Worm (Caenorhabditis elegans) whole organism, L4 larva: ENCODE data around the gene F56A8.9.
A peak's percentile ranks its signal among the peaks of the same experiment; 100 is the strongest.

ENCODE experiments used
- F37D6.2 ChIP-seq: sonication (generic microtip); optimal IDR thresholded peaks from 2 replicates; lab custom pipeline; 2016; ENCODE audit warnings: mild to moderate bottlenecking, missing genetic modification characterization, missing compliant biosample characterization
- F44E2.7 ChIP-seq: fragments of 200-800 bp; sonication (Bioruptor generic); IDR thresholded peaks from 2 replicates; pipeline ENCODE4 v2.1.2; 2022; ENCODE audit warnings: missing genetic modification characterization, missing compliant biosample characterization
- F49E8.2 ChIP-seq: sonication (generic microtip); optimal IDR thresholded peaks from 2 replicates; lab custom pipeline; 2016; ENCODE audit warnings: missing compliant biosample characterization, mild to moderate bottlenecking, missing genetic modification characterization, borderline replicate concordance
- T20F7.1 ChIP-seq: fragments of 200-800 bp; sonication (Bioruptor generic); optimal IDR thresholded peaks from 2 replicates; lab custom pipeline; 2018; ENCODE audit warnings: mild to moderate bottlenecking, missing genetic modification characterization, missing compliant biosample characterization
- T26A8.4 ChIP-seq: fragments of 200-800 bp; sonication (Bioruptor generic); IDR thresholded peaks from 2 replicates; pipeline ENCODE4 v1.3.6; 2022; ENCODE audit warnings: missing genetic modification characterization, missing compliant biosample characterization
- Y105C5A.15 ChIP-seq: fragments of 200-800 bp; sonication (Bioruptor generic); IDR thresholded peaks from 2 replicates; pipeline ENCODE4 v1.3.6; 2022; ENCODE audit warnings: missing genetic modification characterization, missing compliant biosample characterization
- Y48G9A.11 ChIP-seq: fragments of 200-800 bp; sonication (Bioruptor generic); IDR thresholded peaks from 2 replicates; pipeline ENCODE4 v1.3.6; 2022; ENCODE audit warnings: missing genetic modification reagents, missing genetic modification characterization, missing compliant biosample characterization
- Y75B8A.6 ChIP-seq: fragments of 200-800 bp; sonication (Bioruptor generic); IDR thresholded peaks from 2 replicates; pipeline ENCODE4 v1.3.6; 2022; ENCODE audit warnings: missing genetic modification reagents, missing genetic modification characterization, missing compliant biosample characterization
- ZK546.5 ChIP-seq, 2 experiments: sonication (generic microtip); optimal IDR thresholded peaks; 2 replicates each; lab custom pipeline; 2017; ENCODE audit warnings: missing biosample characterization in 2 of 2, missing genetic modification characterization in 2 of 2
- ama-1 ChIP-seq: fragments of 150-350 bp; optimal IDR thresholded peaks from 2 replicates; lab custom pipeline; 2014; ENCODE audit warnings: inconsistent platforms, mixed read lengths
- ceh-62 ChIP-seq: sonication (generic microtip); optimal IDR thresholded peaks from 2 replicates; lab custom pipeline; 2017; ENCODE audit warnings: missing biosample characterization, missing genetic modification characterization
- ceh-82 ChIP-seq: sonication (generic microtip); optimal IDR thresholded peaks from 2 replicates; lab custom pipeline; 2017; ENCODE audit warnings: missing biosample characterization, missing genetic modification characterization
- ces-1 ChIP-seq: fragments of 150-350 bp; sonication (generic microtip); optimal IDR thresholded peaks from 4 replicates; lab custom pipeline; 2014; ENCODE audit warnings: missing biosample characterization, missing genetic modification reagents, missing genetic modification characterization
- ctbp-1 ChIP-seq: fragments of 200-800 bp; sonication (Bioruptor generic); IDR thresholded peaks from 2 replicates; pipeline ENCODE4 v1.3.6; 2022; ENCODE audit warnings: missing genetic modification reagents, missing genetic modification characterization, missing compliant biosample characterization
- daf-12 ChIP-seq: fragments of 150-350 bp; optimal IDR thresholded peaks from 2 replicates; lab custom pipeline; 2014; ENCODE audit warnings: missing biosample characterization, missing genetic modification reagents, missing genetic modification characterization
- daf-16 ChIP-seq, 3 experiments: sonication (generic microtip); optimal IDR thresholded peaks; 2 replicates each; lab custom pipeline; 2016 to 2017; ENCODE audit warnings: missing genetic modification characterization in 3 of 3, missing genetic modification reagents in 3 of 3, mild to moderate bottlenecking in 2 of 3, missing compliant biosample characterization in 2 of 3, missing biosample characterization in 1 of 3, moderate library complexity in 1 of 3
- dpl-1 ChIP-seq: fragments of 150-350 bp; optimal IDR thresholded peaks from 2 replicates; lab custom pipeline; 2014; ENCODE audit warnings: missing biosample characterization, missing genetic modification reagents, missing genetic modification characterization
- dve-1 ChIP-seq: sonication (generic microtip); optimal IDR thresholded peaks from 2 replicates; lab custom pipeline; 2017; ENCODE audit warnings: antibody characterized with exemption, mild to moderate bottlenecking, missing genetic modification characterization, missing compliant biosample characterization; ENCODE audit not compliant: insufficient read depth
- egl-27 ChIP-seq: sonication (generic microtip); optimal IDR thresholded peaks from 3 replicates; lab custom pipeline; 2017; ENCODE audit warnings: missing biosample characterization, missing genetic modification reagents, missing genetic modification characterization
- egl-43 ChIP-seq: fragments of 200-800 bp; sonication (Bioruptor generic); IDR thresholded peaks from 2 replicates; pipeline ENCODE4 v1.3.6; 2022; ENCODE audit warnings: missing genetic modification reagents, missing genetic modification characterization, missing compliant biosample characterization
- fos-1 ChIP-seq: fragments of 150-350 bp; optimal IDR thresholded peaks from 2 replicates; lab custom pipeline; 2014; ENCODE audit warnings: missing biosample characterization, missing genetic modification characterization
- hlh-30 ChIP-seq: sonication (generic microtip); optimal IDR thresholded peaks from 2 replicates; lab custom pipeline; 2017; ENCODE audit warnings: antibody characterized with exemption, mild to moderate bottlenecking, missing genetic modification characterization, missing compliant biosample characterization; ENCODE audit not compliant: insufficient read depth
- hmg-1.1 ChIP-seq: fragments of 200-800 bp; sonication (Bioruptor generic); IDR thresholded peaks from 2 replicates; pipeline ENCODE4 v1.3.6; 2022; ENCODE audit warnings: missing genetic modification reagents, missing genetic modification characterization, missing compliant biosample characterization
- jun-1 ChIP-seq: fragments of 150-350 bp; optimal IDR thresholded peaks from 2 replicates; lab custom pipeline; 2014; ENCODE audit warnings: missing biosample characterization, missing genetic modification reagents, missing genetic modification characterization
- lim-7 ChIP-seq: fragments of 200-800 bp; sonication (Bioruptor generic); IDR thresholded peaks from 2 replicates; pipeline ENCODE4 v1.3.6; 2022; ENCODE audit warnings: missing genetic modification characterization, missing compliant biosample characterization
- lin-29 ChIP-seq: fragments of 200-800 bp; sonication (Bioruptor generic); IDR thresholded peaks from 2 replicates; pipeline ENCODE4 v1.3.6; 2022; ENCODE audit warnings: missing genetic modification reagents, missing genetic modification characterization, missing compliant biosample characterization
- lin-38 ChIP-seq: fragments of 200-800 bp; sonication (Bioruptor generic); IDR thresholded peaks from 2 replicates; pipeline ENCODE4 v1.3.6; 2022; ENCODE audit warnings: missing genetic modification reagents, missing genetic modification characterization, missing compliant biosample characterization
- lin-39 ChIP-seq: fragments of 150-350 bp; optimal IDR thresholded peaks from 2 replicates; lab custom pipeline; 2014; ENCODE audit warnings: missing biosample characterization, missing genetic modification reagents, missing genetic modification characterization
- lsy-2 ChIP-seq, 2 experiments: fragments of 150-350 bp in 1 of 2; sonication (generic microtip) in 1 of 2; optimal IDR thresholded peaks; 2 replicates each; lab custom pipeline; 2014 to 2017; ENCODE audit warnings: missing biosample characterization in 2 of 2, missing genetic modification characterization in 2 of 2
- madf-5 ChIP-seq, 2 experiments: fragments of 200-800 bp; sonication (Bioruptor generic); IDR thresholded peaks; 2 replicates each; pipeline ENCODE4 v1.3.6; 2022; ENCODE audit warnings: missing compliant biosample characterization in 2 of 2, missing genetic modification characterization in 2 of 2
- madf-9 ChIP-seq: fragments of 200-800 bp; sonication (Bioruptor generic); conservative IDR thresholded peaks from 2 replicates; pipeline ENCODE4 v1.3.6; 2022; ENCODE audit warnings: missing genetic modification reagents, missing genetic modification characterization, missing compliant biosample characterization
- mep-1 ChIP-seq: fragments of 150-350 bp; sonication (generic microtip); optimal IDR thresholded peaks from 3 replicates; lab custom pipeline; 2014; ENCODE audit warnings: missing biosample characterization, missing genetic modification characterization
- nhr-102 ChIP-seq: sonication (generic microtip); optimal IDR thresholded peaks from 2 replicates; lab custom pipeline; 2016; ENCODE audit warnings: mild to moderate bottlenecking, missing genetic modification characterization, moderate library complexity, missing compliant biosample characterization
- nhr-25 ChIP-seq: sonication (generic microtip); optimal IDR thresholded peaks from 2 replicates; lab custom pipeline; 2017; ENCODE audit warnings: missing genetic modification characterization, mild to moderate bottlenecking, missing compliant biosample characterization, antibody characterized with exemption, moderate library complexity, borderline replicate concordance; ENCODE audit not compliant: insufficient read depth
- nhr-6 ChIP-seq: fragments of 150-350 bp; optimal IDR thresholded peaks from 2 replicates; lab custom pipeline; 2014; ENCODE audit warnings: missing biosample characterization, missing genetic modification characterization
- nhr-76 ChIP-seq: fragments of 150-350 bp; optimal IDR thresholded peaks from 2 replicates; lab custom pipeline; 2014; ENCODE audit warnings: missing biosample characterization, missing genetic modification characterization
- pha-4 ChIP-seq, 2 experiments: fragments of 150-350 bp in 1 of 2; fragments of 200-800 bp in 1 of 2; sonication (Bioruptor generic) in 1 of 2; IDR thresholded peaks in 1 of 2; optimal IDR thresholded peaks in 1 of 2; 2 replicates each; pipeline versions ENCODE4 v1.3.6 to Lab custom; 2014 to 2022; ENCODE audit warnings: missing genetic modification characterization in 2 of 2, missing genetic modification reagents in 2 of 2, missing biosample characterization in 1 of 2, missing compliant biosample characterization in 1 of 2
- rbr-2 ChIP-seq: sonication (generic microtip); optimal IDR thresholded peaks from 2 replicates; lab custom pipeline; 2016; ENCODE audit warnings: missing genotype, missing genetic modification characterization, missing compliant biosample characterization
- sdz-12 ChIP-seq: fragments of 200-800 bp; sonication (Bioruptor generic); optimal IDR thresholded peaks from 2 replicates; lab custom pipeline; 2018; ENCODE audit warnings: mild to moderate bottlenecking, missing genetic modification characterization, missing compliant biosample characterization
- set-16 ChIP-seq: fragments of 200-800 bp; sonication (Bioruptor generic); IDR thresholded peaks from 2 replicates; pipeline ENCODE4 v1.3.6; 2022; ENCODE audit warnings: missing genetic modification reagents, missing genetic modification characterization, missing compliant biosample characterization
- skn-1 ChIP-seq: fragments of 150-350 bp; optimal IDR thresholded peaks from 2 replicates; lab custom pipeline; 2014; ENCODE audit warnings: missing biosample characterization, missing genetic modification characterization
- snpc-1.2 ChIP-seq: fragments of 200-800 bp; sonication (Bioruptor generic); IDR thresholded peaks from 2 replicates; pipeline ENCODE4 v1.3.6; 2022; ENCODE audit warnings: missing genetic modification reagents, missing genetic modification characterization, missing compliant biosample characterization
- spr-1 ChIP-seq: sonication (generic microtip); optimal IDR thresholded peaks from 2 replicates; lab custom pipeline; 2016; ENCODE audit warnings: mild to moderate bottlenecking, missing genetic modification characterization, missing compliant biosample characterization
- tag-97 ChIP-seq: fragments of 200-800 bp; sonication (Bioruptor generic); IDR thresholded peaks from 2 replicates; pipeline ENCODE4 v1.3.6; 2022; ENCODE audit warnings: missing genetic modification characterization, missing compliant biosample characterization
- unc-62 ChIP-seq, 3 experiments: fragments of 150-350 bp in 1 of 3; sonication (generic microtip); optimal IDR thresholded peaks in 2 of 3; peaks in 1 of 3; 1 replicate in 1 of 3; 2 replicates in 2 of 3; lab custom pipeline; 2014 to 2017; ENCODE audit warnings: missing biosample characterization in 3 of 3, missing genetic modification characterization in 3 of 3, missing genetic modification reagents in 3 of 3, missing genotype in 1 of 3
- vab-7 ChIP-seq: fragments of 200-800 bp; sonication (Bioruptor generic); IDR thresholded peaks from 2 replicates; pipeline ENCODE4 v1.3.6; 2022; ENCODE audit warnings: missing genetic modification reagents, missing genetic modification characterization, missing compliant biosample characterization
- zip-2 ChIP-seq: fragments of 150-350 bp; optimal IDR thresholded peaks from 2 replicates; lab custom pipeline; 2014; ENCODE audit warnings: missing biosample characterization, missing genetic modification characterization
- ztf-11 ChIP-seq: fragments of 150-350 bp; optimal IDR thresholded peaks from 2 replicates; lab custom pipeline; 2014; ENCODE audit warnings: missing biosample characterization, missing genetic modification characterization
- ztf-7 ChIP-seq: fragments of 150-350 bp; optimal IDR thresholded peaks from 2 replicates; lab custom pipeline; 2014; ENCODE audit warnings: missing biosample characterization, missing genetic modification characterization

Gene F56A8.9

DNA sequence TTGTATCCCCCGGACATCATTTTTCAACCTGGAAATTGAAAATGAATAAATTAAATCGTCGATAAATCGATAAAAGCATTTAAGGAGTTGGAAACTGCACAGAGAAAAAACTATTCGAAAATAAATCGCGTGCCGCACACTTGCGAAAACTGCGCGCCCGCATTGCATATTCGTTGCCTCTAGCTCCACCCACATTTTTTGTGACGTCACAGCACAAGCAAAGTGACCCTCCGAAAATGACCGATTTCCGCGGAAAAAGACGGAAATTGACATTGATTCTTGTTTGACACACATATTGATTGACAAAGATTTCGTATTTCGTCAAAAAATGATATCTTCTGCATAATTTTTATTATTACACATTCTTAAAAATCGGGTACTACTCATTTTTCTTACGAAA lies 14.4 kb downstream of the F56A8.9 start, which contains the start of gene cpf-2 (continued):
- TF ChIP-seq snpc-1.2 (GFP tag; lab: Robert Waterston, UW) (no peak), ZK546.5 (tag; optimal IDR thresholded peaks at IDR 0.05; lab: Kevin White, UChicago) (no peak), Y75B8A.6 (GFP tag; lab: Robert Waterston, UW) (no peak), T26A8.4 (GFP tag; lab: Robert Waterston, UW) (peak; percentile 67), fos-1 (tag; lab: Kevin White, UChicago) (no peak), vab-7 (0 out of 2 replicates have a peak, but pooled peaks have one; percentile 22), lin-38 (GFP tag; lab: Robert Waterston, UW) (peak; percentile 74), F44E2.7 (GFP tag; lab: Robert Waterston, UW) (no peak), mep-1 (tag; lab: Kevin White, UChicago) (peak; percentile 73), pha-4 (GFP tag; IDR thresholded peaks at IDR 0.05; lab: Robert Waterston, UW) (0 out of 2 replicates have a peak, but pooled peaks have one; percentile 24), pha-4 (tag; optimal IDR thresholded peaks at IDR 0.05; lab: Kevin White, UChicago) (no peak), set-16 (GFP tag; lab: Robert Waterston, UW) (no peak), hmg-1.1 (GFP tag; lab: Robert Waterston, UW) (peak; percentile 78), unc-62 (GFP tag; optimal IDR thresholded peaks at IDR 0.05 in 1 of 2; lab: Kevin White, UChicago) (peak in 1 of 2 experiments; percentile 74), unc-62 (tag; optimal IDR thresholded peaks at IDR 0.05; lab: Kevin White, UChicago) (no peak), nhr-6 (tag; lab: Kevin White, UChicago) (peak; percentile 61), egl-43 (GFP tag; lab: Robert Waterston, UW) (peak; percentile 76), hlh-30 (tag; lab: Kevin White, UChicago) (peak; percentile 45), skn-1 (tag; lab: Kevin White, UChicago) (no peak), daf-16 (GFP tag; optimal IDR thresholded peaks at IDR 0.05; lab: Kevin White, UChicago) (peak in 1 of 2 experiments; percentile 3), daf-16 (tag; optimal IDR thresholded peaks at IDR 0.05; lab: Kevin White, UChicago) (peak; percentile 52), lsy-2 (tag; optimal IDR thresholded peaks at IDR 0.05; lab: Kevin White, UChicago) (peak in 1 of 2 experiments; percentile 72), nhr-102 (peak; percentile 40), sdz-12 (GFP tag; lab: Kevin White, UChicago) (no peak), rbr-2 (peak; percentile 46), lim-7 (peak; percentile 63; the same call in 1 of the 2 replicates), Y48G9A.11 (no peak), madf-9 (GFP tag; lab: Robert Waterston, UW) (no peak), F37D6.2 (tag; lab: Kevin White, UChicago) (peak; percentile 30), nhr-25 (tag; lab: Kevin White, UChicago) (peak; percentile 72), ctbp-1 (GFP tag; lab: Robert Waterston, UW) (peak; percentile 57; the same call in 1 of the 2 replicates), zip-2 (peak; percentile 6), daf-12 (tag; lab: Kevin White, UChicago) (no peak), lin-39 (tag; lab: Kevin White, UChicago) (no peak), ceh-82 (no peak), ces-1 (GFP tag; lab: Kevin White, UChicago) (peak; percentile 17), lin-29 (GFP tag; lab: Robert Waterston, UW) (no peak), spr-1 (tag; lab: Kevin White, UChicago) (peak; percentile 65), F49E8.2 (tag; lab: Kevin White, UChicago) (no peak), dve-1 (tag; lab: Kevin White, UChicago) (peak; percentile 49), ama-1 (no peak), jun-1 (tag; lab: Kevin White, UChicago) (no peak), ztf-7 (peak; percentile 58), ztf-11 (tag; lab: Kevin White, UChicago) (no peak), tag-97 (no peak), nhr-76 (no peak), dpl-1 (GFP tag; lab: Kevin White, UChicago) (peak; percentile 59), madf-5 (GFP tag; IDR thresholded peaks at IDR 0.05; lab: Robert Waterston, UW) (no peak), egl-27 (tag; lab: Kevin White, UChicago) (no peak), T20F7.1 (GFP tag; lab: Kevin White, UChicago) (no peak), ceh-62 (tag; lab: Kevin White, UChicago) (no peak), Y105C5A.15 (GFP tag; lab: Robert Waterston, UW) (no peak)
